Worm (Caenorhabditis elegans): ENCODE data around the gene T02G5.14.

The T02G5.14 gene

ce11 chrII:7112780-7113179 lies 28.7 kb downstream of the T02G5.14 start, which contains the start of gene F10E7.6:
F10E7.6 (plus strand) TSS chrII:7113080.
- TF ChIP-seq egl-27 (tag; optimal IDR thresholded peaks at IDR 0.05) (no peak), nhr-43 (tag; optimal IDR thresholded peaks at IDR 0.05; ENCODE audit: poor library complexity, severe bottlenecking) (no peak), pha-4 (tag; optimal IDR thresholded peaks at IDR 0.05) (no peak), fkh-10 (GFP tag; optimal IDR thresholded peaks at IDR 0.05) (no peak), fkh-2 (tag; optimal IDR thresholded peaks at IDR 0.05) (no peak), mdl-1 (tag; optimal IDR thresholded peaks at IDR 0.05) (no peak), egl-5 (tag; optimal IDR thresholded peaks at IDR 0.05) (no peak), eor-1 (tag; optimal IDR thresholded peaks at IDR 0.05) (no peak), R02D3.7 (tag; optimal IDR thresholded peaks at IDR 0.05) (no peak), daf-12 (tag; optimal IDR thresholded peaks at IDR 0.05) (no peak), ceh-9 (tag; optimal IDR thresholded peaks at IDR 0.05) (no peak), tbx-2 (tag; optimal IDR thresholded peaks at IDR 0.05) (no peak), ztf-4 (tag; optimal IDR thresholded peaks at IDR 0.05) (no peak), nhr-76 (tag; optimal IDR thresholded peaks at IDR 0.05) (no peak), fos-1 (tag; optimal IDR thresholded peaks at IDR 0.05) (no peak), nhr-11 (tag; optimal IDR thresholded peaks at IDR 0.05) (no peak), snpc-4 (tag; optimal IDR thresholded peaks at IDR 0.05) (no peak), zag-1 (tag; optimal IDR thresholded peaks at IDR 0.05) (no peak), skn-1 (tag; optimal IDR thresholded peaks at IDR 0.05) (no peak), lin-39 (tag; optimal IDR thresholded peaks at IDR 0.05) (no peak)

- no peak for TF ChIP-seq fkh-2 (tag; optimal IDR thresholded peaks at IDR 0.05)
These were observed 31.5 kb downstream of the T02G5.14 start, which contains the start of gene cutl-5 for ce11 chrII:7115638-7116037. cutl-5 (minus strand) TSS chrII:7115906.

ce11 chrII:7116350-7116749 lies 32.2 kb downstream of the T02G5.14 start, which contains the start of gene spon-1:
spon-1 (plus strand) TSS chrII:7116557.
- TF ChIP-seq unc-39 (tag; optimal IDR thresholded peaks at IDR 0.05) (no peak), ZK546.5 (tag; optimal IDR thresholded peaks at IDR 0.05) (no peak), ceh-28 (tag; optimal IDR thresholded peaks at IDR 0.05) (no peak), ama-1 (optimal IDR thresholded peaks at IDR 0.05) (no peak), fos-1 (tag; optimal IDR thresholded peaks at IDR 0.05) (no peak)

ce11 chrII:7119525-7119924 lies 35.4 kb downstream of the T02G5.14 start:
- TF ChIP-seq ceh-28 (tag; optimal IDR thresholded peaks at IDR 0.05) (no peak), nfya-1 (tag; optimal IDR thresholded peaks at IDR 0.05; ENCODE audit: insufficient read depth) (no peak), jun-1 (tag; optimal IDR thresholded peaks at IDR 0.05) (no peak)

ce11 chrII:7121762-7122292 lies 37.7 kb downstream of the T02G5.14 start, which contains the start of gene F10E7.2:
F10E7.2 (plus strand) TSS chrII:7122242.
- no peak for TF ChIP-seq ceh-9 (tag; optimal IDR thresholded peaks at IDR 0.05)
- TF ChIP-seq mml-1 (tag; optimal IDR thresholded peaks at IDR 0.05) = no peak

ce11 chrII:7122661-7123418 lies 38.7 kb downstream of the T02G5.14 start, which contains the start of gene F10E7.11:
F10E7.11 (minus strand) TSS chrII:7122892.
- TF ChIP-seq nhr-11 (tag; optimal IDR thresholded peaks at IDR 0.05) = no peak
- TF ChIP-seq nfya-1 (tag; optimal IDR thresholded peaks at IDR 0.05; ENCODE audit: insufficient read depth) = peak; percentile 11
- TF ChIP-seq ztf-4 (tag; optimal IDR thresholded peaks at IDR 0.05) = no peak
- peak; percentile 2 for TF ChIP-seq lin-15B (tag; optimal IDR thresholded peaks at IDR 0.05)

- TF ChIP-seq R02D3.7 (tag; optimal IDR thresholded peaks at IDR 0.05) (no peak), nhr-43 (tag; optimal IDR thresholded peaks at IDR 0.05; ENCODE audit: poor library complexity, severe bottlenecking) (no peak), mml-1 (tag; optimal IDR thresholded peaks at IDR 0.05) (no peak), pha-4 (tag; optimal IDR thresholded peaks at IDR 0.05) (no peak), lin-15B (tag; optimal IDR thresholded peaks at IDR 0.05) (no peak), elt-3 (tag; optimal IDR thresholded peaks at IDR 0.05) (no peak), ZK546.5 (tag; optimal IDR thresholded peaks at IDR 0.05) (no peak), elt-1 (tag; optimal IDR thresholded peaks at IDR 0.05) (no peak), nhr-23 (tag; optimal IDR thresholded peaks at IDR 0.05) (no peak), nhr-67 (tag; optimal IDR thresholded peaks at IDR 0.05) (no peak)
These were observed 42.3 kb downstream of the T02G5.14 start, which contains the start of gene F10E7.1 for ce11 chrII:7126457-7126856. F10E7.1 (plus strand) TSS chrII:7126757.
